Worm (Caenorhabditis elegans): ENCODE data around the gene lgc-57.

The lgc-57 gene

DNA sequence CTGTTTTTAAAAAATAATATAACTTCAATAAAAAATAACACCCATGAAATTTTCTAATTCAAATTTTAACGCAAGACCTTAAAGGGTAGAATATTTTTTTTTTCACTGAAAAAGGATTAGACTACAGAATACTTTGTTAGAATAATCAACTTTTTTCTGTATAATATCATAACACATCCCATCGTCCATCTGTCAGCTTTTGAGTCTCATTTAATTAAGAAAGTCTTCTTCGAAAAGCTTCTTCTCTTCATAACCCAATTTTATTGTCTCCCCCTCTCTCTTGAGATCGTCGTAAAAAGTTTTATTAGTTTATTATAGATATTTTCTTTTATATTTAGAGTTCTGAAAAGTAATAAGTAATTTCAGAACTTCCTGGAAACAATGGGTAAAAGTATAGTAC, 1.2 kb downstream of the lgc-57 start:
- TF ChIP-seq ztf-29 (GFP tag; IDR thresholded peaks at IDR 0.05) = no peak
- no peak for TF ChIP-seq klf-2 (GFP tag; conservative IDR thresholded peaks at IDR 0.05)
- TF ChIP-seq tab-1 (GFP tag; IDR thresholded peaks at IDR 0.05) = no peak
- no peak for TF ChIP-seq T22C8.4 (GFP tag; IDR thresholded peaks at IDR 0.05)
- TF ChIP-seq cog-1 (tag; optimal IDR thresholded peaks at IDR 0.05) = no peak
- no peak for TF ChIP-seq ztf-23 (GFP tag; IDR thresholded peaks at IDR 0.05)
- no peak for TF ChIP-seq flt-1 (GFP tag; IDR thresholded peaks at IDR 0.05)

DNA sequence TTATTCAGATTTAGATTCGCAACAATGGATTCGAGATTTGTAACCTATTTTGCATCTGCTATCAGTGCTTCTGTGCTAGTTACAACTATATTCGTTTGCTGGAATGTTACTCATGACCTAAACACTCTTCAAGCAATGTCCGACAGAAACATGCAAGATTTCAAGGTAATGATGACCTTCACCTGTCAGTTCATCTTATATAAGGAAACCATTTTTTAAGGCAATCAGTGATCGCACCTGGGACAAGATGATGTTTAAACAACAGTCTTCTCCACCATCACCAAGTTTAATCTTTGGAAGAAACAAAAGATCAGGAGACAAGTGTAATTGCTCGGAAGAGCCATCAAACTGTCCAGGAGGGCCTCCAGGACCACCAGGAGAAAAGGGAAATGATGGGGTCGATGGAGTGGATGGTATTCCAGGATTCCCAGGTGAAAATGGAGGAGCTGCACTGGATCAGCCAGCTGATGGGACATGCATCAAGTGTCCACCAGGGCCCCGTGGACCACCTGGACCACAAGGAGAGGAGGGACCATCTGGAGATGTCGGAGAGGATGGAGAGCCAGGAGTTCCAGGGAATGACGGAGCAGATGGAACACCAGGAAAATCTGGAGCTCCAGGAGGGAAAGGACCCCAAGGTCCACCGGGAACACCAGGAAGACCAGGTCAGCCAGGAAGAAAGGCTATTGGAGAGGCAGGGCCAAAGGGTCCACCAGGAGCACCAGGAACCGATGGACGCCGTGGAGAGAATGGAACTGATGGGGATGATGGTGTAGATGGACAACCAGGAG, 9.0 kb downstream of the lgc-57 start, which contains the start of gene col-79:
TSS of gene col-79 (plus strand) at position 20 of the 791 bp plus-strand sequence.
- 0 out of 2 replicates have a peak, but pooled peaks have one; percentile 23 for TF ChIP-seq ztf-23 (GFP tag; IDR thresholded peaks at IDR 0.05)
- no peak for TF ChIP-seq ref-1 (GFP tag; conservative IDR thresholded peaks at IDR 0.05)

ce11 chrII:10704575-10705170, 9.9 kb downstream of the lgc-57 start, which contains the start of gene col-39:
Gene col-39 (plus strand): TSS chrII:10704916.
- TF ChIP-seq tab-1 (GFP tag; IDR thresholded peaks at IDR 0.05) (no peak), ztf-23 (GFP tag; IDR thresholded peaks at IDR 0.05) (no peak), flt-1 (GFP tag; IDR thresholded peaks at IDR 0.05) (no peak), ref-1 (GFP tag; conservative IDR thresholded peaks at IDR 0.05) (no peak), med-1 (GFP tag; optimal IDR thresholded peaks at IDR 0.05; ENCODE audit: insufficient read depth) (no peak), ztf-29 (GFP tag; IDR thresholded peaks at IDR 0.05) (no peak), klf-2 (GFP tag; conservative IDR thresholded peaks at IDR 0.05) (no peak), cog-1 (tag; optimal IDR thresholded peaks at IDR 0.05) (no peak), T22C8.4 (GFP tag; IDR thresholded peaks at IDR 0.05) (no peak)

DNA sequence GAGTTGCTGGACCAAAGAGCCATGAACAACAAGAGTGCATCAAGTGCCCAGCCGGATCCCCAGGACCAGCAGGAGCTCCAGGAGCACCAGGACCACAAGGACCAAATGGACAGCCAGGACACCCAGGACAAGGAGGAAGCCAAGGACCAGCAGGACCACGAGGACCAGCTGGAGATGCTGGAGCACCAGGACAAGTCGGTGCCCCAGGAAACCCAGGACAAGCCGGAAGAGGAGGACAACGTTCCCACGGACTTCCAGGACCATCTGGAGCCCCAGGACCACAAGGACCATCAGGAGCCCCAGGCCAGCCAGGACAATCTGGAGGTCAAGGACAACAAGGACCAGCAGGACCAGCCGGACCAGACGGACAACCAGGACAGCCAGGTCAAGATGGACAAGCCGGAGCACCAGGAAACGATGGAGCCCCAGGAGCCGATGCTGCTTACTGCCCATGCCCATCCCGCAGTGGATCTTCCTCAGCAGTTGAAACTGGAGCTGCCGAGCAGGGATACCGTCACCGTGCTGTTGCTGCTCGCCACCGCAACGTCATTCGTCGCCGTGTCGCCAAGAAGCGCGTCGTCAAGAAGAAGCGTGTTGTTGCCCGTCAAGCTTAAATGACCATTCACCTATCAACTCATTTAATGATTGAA, 10.7 kb downstream of the lgc-57 start:
- TF ChIP-seq med-1 (GFP tag; optimal IDR thresholded peaks at IDR 0.05; ENCODE audit: insufficient read depth) (no peak), tab-1 (GFP tag; IDR thresholded peaks at IDR 0.05) (no peak), flt-1 (GFP tag; IDR thresholded peaks at IDR 0.05) (no peak), klf-2 (GFP tag; conservative IDR thresholded peaks at IDR 0.05) (no peak), ztf-23 (GFP tag; IDR thresholded peaks at IDR 0.05) (no peak), cog-1 (tag; optimal IDR thresholded peaks at IDR 0.05) (no peak), ztf-29 (GFP tag; IDR thresholded peaks at IDR 0.05) (no peak), ref-1 (GFP tag; conservative IDR thresholded peaks at IDR 0.05) (no peak)

DNA sequence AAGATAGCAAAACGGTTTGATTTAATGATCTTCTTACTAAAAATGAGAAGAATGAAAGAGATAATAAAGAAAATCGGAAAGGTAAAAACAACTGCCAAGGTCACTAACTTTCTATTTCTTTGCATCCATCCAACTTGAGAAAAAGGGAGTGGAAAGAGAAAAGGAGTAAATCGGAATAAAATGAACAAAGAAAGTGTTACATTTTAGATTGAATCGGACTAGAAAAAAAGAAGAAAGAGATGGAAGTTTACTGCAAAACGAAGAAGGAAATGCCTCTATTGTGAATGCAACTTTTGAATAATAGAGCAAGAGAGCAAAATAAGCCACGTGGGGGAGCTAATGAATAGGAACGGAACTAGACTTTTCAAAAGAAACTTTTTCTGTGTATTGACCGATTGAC, 11.2 kb downstream of the lgc-57 start:
- TF ChIP-seq med-1 (GFP tag; optimal IDR thresholded peaks at IDR 0.05; ENCODE audit: insufficient read depth) (no peak), cog-1 (tag; optimal IDR thresholded peaks at IDR 0.05) (no peak), ref-1 (GFP tag; conservative IDR thresholded peaks at IDR 0.05) (no peak), ztf-29 (GFP tag; IDR thresholded peaks at IDR 0.05) (no peak), klf-2 (GFP tag; conservative IDR thresholded peaks at IDR 0.05) (no peak), T22C8.4 (GFP tag; IDR thresholded peaks at IDR 0.05) (no peak), ztf-23 (GFP tag; IDR thresholded peaks at IDR 0.05) (no peak), tab-1 (GFP tag; IDR thresholded peaks at IDR 0.05) (no peak), flt-1 (GFP tag; IDR thresholded peaks at IDR 0.05) (no peak)

ce11 chrII:10706901-10707300, 12.1 kb downstream of the lgc-57 start, which contains the start of gene col-80:
Gene col-80 (plus strand): TSS chrII:10707201.
- no peak for TF ChIP-seq med-1 (GFP tag; optimal IDR thresholded peaks at IDR 0.05; ENCODE audit: insufficient read depth)
- no peak for TF ChIP-seq klf-2 (GFP tag; conservative IDR thresholded peaks at IDR 0.05)
- no peak for TF ChIP-seq ztf-23 (GFP tag; IDR thresholded peaks at IDR 0.05)
- no peak for TF ChIP-seq ztf-29 (GFP tag; IDR thresholded peaks at IDR 0.05)
- TF ChIP-seq cog-1 (tag; optimal IDR thresholded peaks at IDR 0.05) = no peak

DNA sequence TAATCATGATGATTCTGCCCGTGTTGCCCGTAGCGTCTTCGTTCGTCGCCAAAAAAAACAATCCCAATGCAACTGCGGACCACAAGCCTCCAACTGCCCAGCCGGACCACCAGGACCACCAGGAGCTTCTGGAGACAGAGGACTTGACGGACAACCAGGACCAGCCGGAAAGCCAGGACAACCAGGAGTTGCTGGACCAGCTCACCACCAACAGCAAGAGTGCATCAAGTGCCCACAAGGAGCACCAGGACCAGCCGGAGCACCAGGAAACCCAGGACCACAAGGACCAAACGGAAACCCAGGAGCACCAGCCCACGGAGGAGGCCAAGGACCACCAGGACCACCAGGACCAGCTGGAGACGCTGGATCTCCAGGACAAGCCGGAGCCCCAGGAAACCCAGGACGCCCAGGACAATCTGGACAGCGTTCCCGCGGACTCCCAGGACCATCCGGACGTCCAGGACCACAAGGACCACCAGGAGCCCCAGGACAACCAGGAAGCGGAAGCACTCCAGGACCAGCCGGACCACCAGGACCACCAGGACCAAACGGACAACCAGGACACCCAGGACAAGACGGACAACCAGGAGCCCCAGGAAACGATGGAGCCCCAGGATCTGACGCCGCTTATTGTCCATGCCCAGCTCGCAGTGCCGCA, 12.8 kb downstream of the lgc-57 start:
- TF ChIP-seq ztf-23 (GFP tag; IDR thresholded peaks at IDR 0.05) = no peak
- no peak for TF ChIP-seq ztf-29 (GFP tag; IDR thresholded peaks at IDR 0.05)
- TF ChIP-seq tab-1 (GFP tag; IDR thresholded peaks at IDR 0.05) = no peak
- TF ChIP-seq cog-1 (tag; optimal IDR thresholded peaks at IDR 0.05) = no peak
- no peak for TF ChIP-seq T22C8.4 (GFP tag; IDR thresholded peaks at IDR 0.05)
- TF ChIP-seq med-1 (GFP tag; optimal IDR thresholded peaks at IDR 0.05; ENCODE audit: insufficient read depth) = no peak
- TF ChIP-seq flt-1 (GFP tag; IDR thresholded peaks at IDR 0.05) = no peak
- TF ChIP-seq ref-1 (GFP tag; conservative IDR thresholded peaks at IDR 0.05) = no peak
- no peak for TF ChIP-seq klf-2 (GFP tag; conservative IDR thresholded peaks at IDR 0.05)

- TF ChIP-seq T22C8.4 (GFP tag; IDR thresholded peaks at IDR 0.05) (no peak), ztf-23 (GFP tag; IDR thresholded peaks at IDR 0.05) (no peak), flt-1 (GFP tag; IDR thresholded peaks at IDR 0.05) (no peak), ref-1 (GFP tag; conservative IDR thresholded peaks at IDR 0.05) (no peak), tab-1 (GFP tag; IDR thresholded peaks at IDR 0.05) (no peak), med-1 (GFP tag; optimal IDR thresholded peaks at IDR 0.05; ENCODE audit: insufficient read depth) (no peak), cog-1 (tag; optimal IDR thresholded peaks at IDR 0.05) (no peak), klf-2 (GFP tag; conservative IDR thresholded peaks at IDR 0.05) (no peak), ztf-29 (GFP tag; IDR thresholded peaks at IDR 0.05) (no peak)
Measured at ce11 chrII:10708660-10709059, 13.8 kb downstream of the lgc-57 start, which contains the start of gene bli-1. Gene bli-1 (plus strand): TSS chrII:10708960.

Data from whole organism, midembryonic.